Worm (Caenorhabditis elegans) whole organism, L1 larva: ENCODE data around the gene ZC477.4.

Experiments
- C04F5.9 ChIP-seq: sonication (generic microtip); optimal IDR thresholded peaks from 2 replicates; lab custom pipeline; 2016; ENCODE audit warnings: missing genetic modification characterization, missing compliant biosample characterization
- F16B12.6 ChIP-seq: fragments of 150-350 bp; optimal IDR thresholded peaks from 2 replicates; lab custom pipeline; 2014; ENCODE audit warnings: missing biosample characterization, missing genetic modification characterization
- Y116A8C.19 ChIP-seq: sonication (generic microtip); optimal IDR thresholded peaks from 2 replicates; lab custom pipeline; 2016; ENCODE audit warnings: missing compliant biosample characterization, missing genetic modification characterization, borderline replicate concordance
- blmp-1 ChIP-seq: fragments of 150-350 bp; optimal IDR thresholded peaks from 2 replicates; lab custom pipeline; 2014; ENCODE audit warnings: missing biosample characterization, missing genetic modification characterization
- dpl-1 ChIP-seq, 3 experiments: fragments of 150-350 bp in 2 of 3; sonication (generic microtip) in 1 of 3; optimal IDR thresholded peaks; 2 replicates each; lab custom pipeline; 2014 to 2017; ENCODE audit warnings: missing biosample characterization in 3 of 3, missing genetic modification characterization in 3 of 3, missing genetic modification reagents in 3 of 3
- dsc-1 ChIP-seq: sonication (generic microtip); optimal IDR thresholded peaks from 2 replicates; lab custom pipeline; 2016; ENCODE audit warnings: mild to moderate bottlenecking, missing genetic modification characterization, missing compliant biosample characterization
- efl-3 ChIP-seq: fragments of 200-800 bp; sonication (Bioruptor generic); optimal IDR thresholded peaks from 2 replicates; lab custom pipeline; 2018; ENCODE audit warnings: mild to moderate bottlenecking, missing genetic modification characterization, missing compliant biosample characterization
- elt-3 ChIP-seq, 6 experiments: fragments of 150-350 bp in 1 of 6; sonication (generic microtip); optimal IDR thresholded peaks; 2 replicates each; lab custom pipeline; 2017 to 2018; ENCODE audit warnings: missing biosample characterization in 6 of 6, missing genetic modification characterization in 6 of 6, inconsistent platforms in 1 of 6
- fkh-4 ChIP-seq: sonication (generic microtip); optimal IDR thresholded peaks from 2 replicates; lab custom pipeline; 2016; ENCODE audit warnings: missing compliant biosample characterization, missing genetic modification characterization, borderline replicate concordance
- fkh-8 ChIP-seq: sonication (generic microtip); optimal IDR thresholded peaks from 2 replicates; lab custom pipeline; 2016; ENCODE audit warnings: mild to moderate bottlenecking, missing genetic modification characterization, missing compliant biosample characterization
- hlh-17 ChIP-seq: fragments of 200-800 bp; sonication (Bioruptor generic); optimal IDR thresholded peaks from 2 replicates; lab custom pipeline; 2018; ENCODE audit warnings: missing genetic modification characterization, mild to moderate bottlenecking, missing compliant biosample characterization, moderate library complexity, borderline replicate concordance
- lin-14 ChIP-seq: fragments of 200-800 bp; sonication (Bioruptor generic); optimal IDR thresholded peaks from 2 replicates; lab custom pipeline; 2018; ENCODE audit warnings: mild to moderate bottlenecking, missing genetic modification characterization, moderate library complexity, missing compliant biosample characterization
- lin-35 ChIP-seq, 2 experiments: fragments of 150-350 bp; optimal IDR thresholded peaks; 2 replicates each; lab custom pipeline; 2014; ENCODE audit warnings: missing biosample characterization in 2 of 2, missing genetic modification characterization in 2 of 2, missing genetic modification reagents in 2 of 2
- lin-39 ChIP-seq: fragments of 150-350 bp; optimal IDR thresholded peaks from 2 replicates; lab custom pipeline; 2014; ENCODE audit warnings: missing biosample characterization, missing genetic modification reagents, missing genetic modification characterization
- lsy-2 ChIP-seq, 2 experiments: fragments of 150-350 bp; optimal IDR thresholded peaks; 2 replicates each; lab custom pipeline; 2014; ENCODE audit warnings: missing biosample characterization in 2 of 2, missing genetic modification characterization in 2 of 2
- mab-9 ChIP-seq: fragments of 200-800 bp; sonication (Bioruptor generic); IDR thresholded peaks from 2 replicates; pipeline ENCODE4 v1.3.6; 2022; ENCODE audit warnings: missing genetic modification reagents, missing genetic modification characterization, missing compliant biosample characterization
- mdl-1 ChIP-seq, 2 experiments: fragments of 150-350 bp; optimal IDR thresholded peaks; 2 replicates each; lab custom pipeline; 2014 to 2017; ENCODE audit warnings: missing biosample characterization in 2 of 2, missing genetic modification characterization in 2 of 2, inconsistent platforms in 1 of 2
- mef-2 ChIP-seq: fragments of 150-350 bp; optimal IDR thresholded peaks from 2 replicates; lab custom pipeline; 2014; ENCODE audit warnings: missing biosample characterization, missing genetic modification characterization
- mep-1 ChIP-seq: fragments of 150-350 bp; optimal IDR thresholded peaks from 2 replicates; lab custom pipeline; 2014; ENCODE audit warnings: missing biosample characterization, missing genetic modification characterization
- nhr-19 ChIP-seq: fragments of 200-800 bp; sonication (Bioruptor generic); conservative IDR thresholded peaks from 2 replicates; pipeline ENCODE4 v1.3.6; 2022; ENCODE audit warnings: missing genetic modification characterization, missing compliant biosample characterization
- nhr-20 ChIP-seq: sonication (generic microtip); optimal IDR thresholded peaks from 2 replicates; lab custom pipeline; 2016; ENCODE audit warnings: mild to moderate bottlenecking, missing genetic modification characterization, missing compliant biosample characterization
- nhr-71 ChIP-seq: sonication (generic microtip); optimal IDR thresholded peaks from 2 replicates; lab custom pipeline; 2016; ENCODE audit warnings: mild to moderate bottlenecking, missing genetic modification characterization, moderate library complexity, missing compliant biosample characterization
- nhr-77 ChIP-seq: fragments of 150-350 bp; optimal IDR thresholded peaks from 2 replicates; lab custom pipeline; 2014; ENCODE audit warnings: missing biosample characterization, missing genetic modification characterization
- nhr-85 ChIP-seq: sonication (generic microtip); peaks from one replicate; lab custom pipeline; 2016; ENCODE audit warnings: missing genetic modification characterization, inconsistent platforms, missing compliant biosample characterization
- pag-3 ChIP-seq: sonication (generic microtip); optimal IDR thresholded peaks from 2 replicates; lab custom pipeline; 2017; ENCODE audit warnings: missing genetic modification characterization, mild to moderate bottlenecking, missing compliant biosample characterization, antibody characterized with exemption, borderline replicate concordance; ENCODE audit not compliant: insufficient read depth
- pax-3 ChIP-seq: fragments of 200-800 bp; sonication (Bioruptor generic); optimal IDR thresholded peaks from 2 replicates; lab custom pipeline; 2018; ENCODE audit warnings: mild to moderate bottlenecking, missing genetic modification characterization, moderate library complexity, missing compliant biosample characterization
- rnt-1 ChIP-seq: sonication (generic microtip); optimal IDR thresholded peaks from 2 replicates; lab custom pipeline; 2016; ENCODE audit warnings: mild to moderate bottlenecking, missing genetic modification characterization, moderate library complexity, missing compliant biosample characterization
- skn-1 ChIP-seq: fragments of 150-350 bp; optimal IDR thresholded peaks from 2 replicates; lab custom pipeline; 2014; ENCODE audit warnings: missing biosample characterization, missing genetic modification characterization
- snpc-4 ChIP-seq: fragments of 150-350 bp; optimal IDR thresholded peaks from 2 replicates; lab custom pipeline; 2014; ENCODE audit warnings: missing biosample characterization, missing genetic modification characterization
- snu-23 ChIP-seq: sonication (generic microtip); optimal IDR thresholded peaks from 2 replicates; lab custom pipeline; 2016; ENCODE audit warnings: missing genetic modification characterization, missing compliant biosample characterization
- sptf-1 ChIP-seq: fragments of 150-350 bp; optimal IDR thresholded peaks from 2 replicates; lab custom pipeline; 2014; ENCODE audit warnings: missing biosample characterization, missing genetic modification characterization
- swsn-7 ChIP-seq: sonication (generic microtip); optimal IDR thresholded peaks from 2 replicates; lab custom pipeline; 2016; ENCODE audit warnings: missing genetic modification characterization, missing compliant biosample characterization
- tbx-2 ChIP-seq: sonication (generic microtip); optimal IDR thresholded peaks from 2 replicates; lab custom pipeline; 2016; ENCODE audit warnings: missing genetic modification characterization, missing compliant biosample characterization
- unc-130 ChIP-seq: fragments of 150-350 bp; optimal IDR thresholded peaks from 2 replicates; lab custom pipeline; 2017; ENCODE audit warnings: missing biosample characterization, missing genetic modification characterization, inconsistent platforms
- unc-98 ChIP-seq: fragments of 200-800 bp; sonication (Bioruptor generic); IDR thresholded peaks from 2 replicates; pipeline ENCODE4 v1.3.6; 2022; ENCODE audit warnings: missing genetic modification characterization, missing compliant biosample characterization
- vab-15 ChIP-seq: sonication (generic microtip); optimal IDR thresholded peaks from 2 replicates; lab custom pipeline; 2017; ENCODE audit warnings: missing genotype, mild to moderate bottlenecking, missing genetic modification characterization, missing compliant biosample characterization
- xbp-1 ChIP-seq: sonication (generic microtip); optimal IDR thresholded peaks from 2 replicates; lab custom pipeline; 2016; ENCODE audit warnings: missing genetic modification characterization, missing compliant biosample characterization
- zag-1 ChIP-seq: fragments of 150-350 bp; optimal IDR thresholded peaks from 2 replicates; lab custom pipeline; 2014; ENCODE audit warnings: missing biosample characterization, missing genetic modification characterization
- ztf-4 ChIP-seq: fragments of 150-350 bp; optimal IDR thresholded peaks from 2 replicates; lab custom pipeline; 2014; ENCODE audit warnings: missing biosample characterization, missing genetic modification characterization

ZC477.4 gene

DNA sequence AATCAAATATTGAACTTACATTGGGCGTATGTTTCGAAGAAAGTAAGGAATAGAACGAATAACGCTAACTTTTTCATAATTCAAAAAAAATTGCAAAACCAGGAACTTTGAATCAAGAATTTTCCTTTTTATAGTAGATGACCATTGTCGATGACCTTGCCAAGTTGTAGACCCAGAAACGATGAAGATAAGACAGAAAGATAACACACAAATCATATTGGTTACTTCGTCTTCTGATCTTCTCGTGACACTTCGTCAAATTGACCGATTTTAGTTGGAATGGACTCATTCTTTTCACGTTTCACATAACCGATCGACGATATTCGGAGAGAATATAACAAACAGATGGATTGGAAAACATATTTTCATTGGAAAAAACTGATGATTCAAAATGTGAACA is 33.2 kb upstream of the ZC477.4 start, which contains the start of gene grsp-3:
grsp-3 (minus strand) TSS at position 149 of the 400 bp plus-strand sequence.
- TF ChIP-seq fkh-4 (tag; lab: Kevin White, UChicago) (no peak), unc-130 (tag; lab: Kevin White, UChicago) (peak; percentile 39), zag-1 (tag; lab: Kevin White, UChicago) (no peak), lsy-2 (tag; optimal IDR thresholded peaks at IDR 0.05; lab: Kevin White, UChicago) (peak; percentile 1 to 33), mep-1 (peak; percentile 39), efl-3 (GFP tag; lab: Kevin White, UChicago) (no peak), C04F5.9 (no peak), ztf-4 (tag; lab: Kevin White, UChicago) (no peak), lin-14 (GFP tag; lab: Kevin White, UChicago) (peak; percentile 60), hlh-17 (GFP tag; lab: Kevin White, UChicago) (no peak), lin-39 (tag; lab: Kevin White, UChicago) (no peak), mdl-1 (tag; optimal IDR thresholded peaks at IDR 0.05; lab: Kevin White, UChicago) (peak in 1 of 2 experiments; percentile 32), pax-3 (tag; lab: Kevin White, UChicago) (no peak), Y116A8C.19 (no peak), dsc-1 (tag; lab: Kevin White, UChicago) (no peak), mef-2 (tag; lab: Kevin White, UChicago) (no peak), fkh-8 (tag; lab: Kevin White, UChicago) (no peak), dpl-1 (GFP tag; optimal IDR thresholded peaks at IDR 0.05; lab: Kevin White, UChicago) (peak in 1 of 3 experiments; percentile 26), blmp-1 (tag; lab: Kevin White, UChicago) (peak; percentile 80), sptf-1 (tag; lab: Kevin White, UChicago) (no peak), vab-15 (no peak), nhr-77 (tag; lab: Kevin White, UChicago) (no peak), lin-35 (GFP tag; optimal IDR thresholded peaks at IDR 0.05; lab: Kevin White, UChicago) (peak in 1 of 2 experiments; percentile 43), nhr-85 (tag; lab: Kevin White, UChicago) (peak; percentile 89), swsn-7 (no peak), xbp-1 (tag; lab: Kevin White, UChicago) (no peak), mab-9 (GFP tag; lab: Robert Waterston, UW) (no peak), tbx-2 (peak; percentile 18), snu-23 (GFP tag; lab: Kevin White, UChicago) (peak; percentile 57), pag-3 (tag; lab: Kevin White, UChicago) (no peak), nhr-71 (peak; percentile 59), snpc-4 (tag; lab: Kevin White, UChicago) (no peak), nhr-20 (tag; lab: Kevin White, UChicago) (peak; percentile 60), rnt-1 (tag; lab: Kevin White, UChicago) (peak; percentile 7), elt-3 (tag; optimal IDR thresholded peaks at IDR 0.05; lab: Kevin White, UChicago) (peak in 2 of 6 experiments; percentile 59 to 95)

DNA sequence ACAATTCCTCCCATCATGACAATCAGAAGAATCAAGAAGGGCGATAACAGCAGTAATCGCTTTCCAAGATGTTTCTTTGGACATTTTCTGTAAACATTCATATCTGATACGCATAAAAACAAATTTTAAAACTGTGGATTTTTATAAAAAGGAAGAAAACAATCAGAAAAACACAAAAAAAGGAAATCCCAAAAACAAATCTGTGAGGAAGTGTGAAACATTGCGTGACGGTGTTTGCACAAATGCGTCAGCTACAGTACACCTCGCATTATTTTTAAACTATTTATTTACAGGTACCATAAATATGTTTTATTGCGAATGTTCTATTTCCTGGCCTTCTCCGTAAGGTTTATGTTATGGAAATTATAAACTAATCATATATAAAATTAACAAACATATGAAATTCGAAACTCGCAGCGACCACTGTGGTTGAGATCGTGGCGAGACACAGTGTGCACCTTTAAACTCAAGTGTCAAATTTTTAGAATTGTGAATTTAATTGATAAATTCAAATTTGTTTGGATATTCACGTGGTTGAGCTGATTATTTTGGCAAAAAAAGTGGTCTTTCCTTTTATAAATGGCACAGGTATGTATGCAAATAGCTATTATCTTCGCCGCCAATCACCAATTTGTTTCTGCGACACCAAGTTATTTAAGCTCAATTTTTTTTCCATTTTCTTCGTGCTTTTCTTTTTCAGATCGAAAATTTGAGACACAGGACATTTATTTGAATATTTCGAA is 22.9 kb upstream of the ZC477.4 start, which contains the start of the genes C34D4.10 and str-48:
C34D4.10 (minus strand) TSS at position 101 of the 743 bp plus-strand sequence.
str-48 (plus strand) TSS at position 693 of the 743 bp plus-strand sequence.
- no peak for TF ChIP-seq rnt-1 (tag; lab: Kevin White, UChicago)
- no peak for TF ChIP-seq pag-3 (tag; lab: Kevin White, UChicago)
- TF ChIP-seq nhr-19 = no peak
- no peak for TF ChIP-seq vab-15
- no peak for TF ChIP-seq F16B12.6 (tag; lab: Kevin White, UChicago)

DNA sequence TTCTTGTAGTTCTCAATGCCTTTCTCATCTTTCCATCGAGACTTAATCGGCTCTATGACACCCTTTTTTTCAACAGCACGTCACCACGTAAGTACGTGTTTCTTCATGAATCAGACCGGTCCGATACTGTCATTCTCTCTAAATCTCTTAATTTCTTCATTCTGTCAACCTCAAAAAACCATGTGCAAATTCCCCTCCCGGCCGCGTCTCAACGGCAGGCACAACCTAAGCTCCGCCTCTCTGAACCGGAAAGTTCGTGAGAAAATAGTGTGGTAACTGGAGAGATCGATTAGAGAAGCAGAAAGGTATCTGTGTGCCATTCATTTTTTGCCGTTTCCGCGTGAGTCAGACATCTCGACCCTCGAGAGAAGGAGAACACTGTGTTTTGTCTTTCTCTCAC is 16.0 kb upstream of the ZC477.4 start, which contains the start of gene nas-8:
nas-8 (plus strand) TSS at position 301 of the 400 bp plus-strand sequence.
- TF ChIP-seq unc-98 (GFP tag; lab: Robert Waterston, UW) (no peak), snu-23 (GFP tag; lab: Kevin White, UChicago) (peak; percentile 11), skn-1 (no peak)
